Worm (Caenorhabditis elegans) whole organism, early embryonic: ENCODE measurements around the gene chil-12.

Experiments used
- B0310.2 ChIP-seq: sonication (generic microtip); optimal IDR thresholded peaks from 2 replicates; lab custom pipeline; 2016; ENCODE audit warnings: mild to moderate bottlenecking, missing genetic modification characterization, missing compliant biosample characterization
- F13C5.2 ChIP-seq: sonication (generic microtip); optimal IDR thresholded peaks from 2 replicates; lab custom pipeline; 2017; ENCODE audit warnings: mild to moderate bottlenecking, missing genetic modification characterization, inconsistent platforms, missing compliant biosample characterization
- aly-1 ChIP-seq: sonication (generic microtip); optimal IDR thresholded peaks from 2 replicates; lab custom pipeline; 2016; ENCODE audit warnings: missing genetic modification characterization, missing compliant biosample characterization
- ama-1 ChIP-seq: fragments of 150-350 bp; optimal IDR thresholded peaks from 2 replicates; lab custom pipeline; 2014
- ceh-36 ChIP-seq: sonication (generic microtip); optimal IDR thresholded peaks from 2 replicates; lab custom pipeline; 2016; ENCODE audit warnings: missing genetic modification characterization, inconsistent platforms, missing compliant biosample characterization
- ets-7 ChIP-seq: sonication (generic microtip); optimal IDR thresholded peaks from 2 replicates; lab custom pipeline; 2016; ENCODE audit warnings: missing genotype, missing genetic modification characterization, missing compliant biosample characterization
- flt-1 ChIP-seq: fragments of 200-800 bp; sonication (Bioruptor generic); IDR thresholded peaks from 2 replicates; pipeline ENCODE4 v1.3.6; 2022; ENCODE audit warnings: missing genetic modification characterization, missing compliant biosample characterization
- hmbx-1 ChIP-seq: sonication (generic microtip); optimal IDR thresholded peaks from 2 replicates; lab custom pipeline; 2016; ENCODE audit warnings: mild to moderate bottlenecking, missing genetic modification characterization, missing compliant biosample characterization
- hnd-1 ChIP-seq: sonication (generic microtip); optimal IDR thresholded peaks from 2 replicates; lab custom pipeline; 2016; ENCODE audit warnings: missing genetic modification characterization, missing compliant biosample characterization
- scrt-1 ChIP-seq: fragments of 200-800 bp; sonication (Bioruptor generic); IDR thresholded peaks from 2 replicates; pipeline ENCODE4 v1.3.6; 2022; ENCODE audit warnings: missing genetic modification characterization, missing compliant biosample characterization
- sea-1 ChIP-seq: fragments of 200-800 bp; sonication (Bioruptor generic); conservative IDR thresholded peaks from 2 replicates; pipeline ENCODE4 v1.3.6; 2022; ENCODE audit warnings: missing genetic modification characterization, missing compliant biosample characterization
- tbx-37 ChIP-seq: fragments of 200-800 bp; sonication (Bioruptor generic); conservative IDR thresholded peaks from 2 replicates; pipeline ENCODE4 v1.3.6; 2022; ENCODE audit warnings: missing genetic modification reagents, missing genetic modification characterization, missing compliant biosample characterization

- TF ChIP-seq ama-1 (lab: Kevin White, UChicago) (no peak), B0310.2 (tag; lab: Kevin White, UChicago) (no peak), aly-1 (tag; lab: Kevin White, UChicago) (no peak), tbx-37 (GFP tag; lab: Robert Waterston, UW) (no peak), flt-1 (no peak), ets-7 (tag; lab: Kevin White, UChicago) (no peak), sea-1 (no peak), hmbx-1 (tag; lab: Kevin White, UChicago) (no peak), hnd-1 (no peak), F13C5.2 (tag; lab: Kevin White, UChicago) (no peak), scrt-1 (GFP tag; lab: Robert Waterston, UW) (no peak), ceh-36 (tag; lab: Kevin White, UChicago) (no peak)
These were observed 1.1 kb upstream of the chil-12 start, which contains the start of gene srw-11 for ce11 chrV:15240215-15240614.
